Fruit fly (Drosophila melanogaster) whole organism, pupa: ENCODE measurements around the gene Mkp3.

ENCODE experiments used
- CG10348 ChIP-seq: fragments of 200-800 bp; sonication (Bioruptor generic); IDR thresholded peaks from 2 replicates; pipeline ENCODE4 v1.3.6; 2022; ENCODE audit warnings: missing biosample characterization, missing genetic modification characterization
- CG12605 ChIP-seq: fragments of 200-800 bp; sonication (Bioruptor generic); IDR thresholded peaks from 2 replicates; pipeline ENCODE4 v1.3.6; 2022; ENCODE audit warnings: missing biosample characterization, missing genetic modification characterization
- CG13204 ChIP-seq: fragments of 200-800 bp; sonication (Bioruptor generic); optimal IDR thresholded peaks from 2 replicates; lab custom pipeline; 2018; ENCODE audit warnings: missing biosample characterization, mild to moderate bottlenecking, missing genetic modification characterization, moderate library complexity
- CG14655 ChIP-seq: fragments of 200-800 bp; sonication (Bioruptor generic); optimal IDR thresholded peaks from 3 replicates; lab custom pipeline; 2017; ENCODE audit warnings: mild to moderate bottlenecking, missing biosample characterization, missing genetic modification reagents, missing genetic modification characterization
- CG15710 ChIP-seq: fragments of 200-800 bp; sonication (Bioruptor generic); optimal IDR thresholded peaks from 2 replicates; lab custom pipeline; 2018; ENCODE audit warnings: missing biosample characterization, mild to moderate bottlenecking, missing genetic modification characterization, moderate library complexity
- CG17806 ChIP-seq: fragments of 200-800 bp; sonication (Bioruptor generic); optimal IDR thresholded peaks from 2 replicates; lab custom pipeline; 2018; ENCODE audit warnings: missing biosample characterization, mild to moderate bottlenecking, missing genetic modification characterization, moderate library complexity
- CG32121 ChIP-seq: fragments of 200-800 bp; sonication (Bioruptor generic); IDR thresholded peaks from 2 replicates; pipeline ENCODE4 v1.3.6; 2022; ENCODE audit warnings: missing biosample characterization, missing genetic modification characterization
- CG34367 ChIP-seq: fragments of 200-800 bp; sonication (Bioruptor generic); optimal IDR thresholded peaks from 2 replicates; lab custom pipeline; 2018; ENCODE audit warnings: missing biosample characterization, mild to moderate bottlenecking, missing genetic modification characterization
- CG4496 ChIP-seq: fragments of 200-800 bp; sonication (Bioruptor generic); IDR thresholded peaks from 3 replicates; pipeline ENCODE4 v1.3.6; 2022; ENCODE audit warnings: missing biosample characterization, missing genetic modification characterization
- CG8159 ChIP-seq: fragments of 200-800 bp; sonication (Bioruptor generic); optimal IDR thresholded peaks from 3 replicates; lab custom pipeline; 2018; ENCODE audit warnings: missing biosample characterization, mild to moderate bottlenecking, missing genetic modification characterization, moderate library complexity
- CG8301 ChIP-seq: fragments of 200-800 bp; sonication (Bioruptor generic); optimal IDR thresholded peaks from 2 replicates; lab custom pipeline; 2018; ENCODE audit warnings: missing biosample characterization, mild to moderate bottlenecking, missing genetic modification characterization
- CG9948 ChIP-seq: fragments of 200-800 bp; sonication (Bioruptor generic); optimal IDR thresholded peaks from 2 replicates; lab custom pipeline; 2018; ENCODE audit warnings: missing biosample characterization, mild to moderate bottlenecking, missing genetic modification characterization, moderate library complexity
- D1 ChIP-seq: fragments of 200-800 bp; sonication (Bioruptor generic); optimal IDR thresholded peaks from 2 replicates; lab custom pipeline; 2018; ENCODE audit warnings: missing biosample characterization, mild to moderate bottlenecking, missing genetic modification characterization, moderate library complexity
- EcR ChIP-seq: fragments of 200-800 bp; sonication (Bioruptor generic); optimal IDR thresholded peaks from 3 replicates; lab custom pipeline; 2019; ENCODE audit warnings: missing biosample characterization, missing genetic modification characterization, mild to moderate bottlenecking, moderate library complexity, missing genetic modification reagents
- Ets98B ChIP-seq: fragments of 200-800 bp; sonication (Bioruptor generic); IDR thresholded peaks from 2 replicates; pipeline ENCODE4 v1.3.6; 2022; ENCODE audit warnings: missing biosample characterization, missing genetic modification characterization
- Pif1A ChIP-seq: fragments of 200-800 bp; sonication (Bioruptor generic); optimal IDR thresholded peaks from 3 replicates; lab custom pipeline; 2016; ENCODE audit warnings: missing biosample characterization, missing genetic modification characterization
- Pif1B ChIP-seq: fragments of 200-800 bp; sonication (Bioruptor generic); optimal IDR thresholded peaks from 3 replicates; lab custom pipeline; 2016; ENCODE audit warnings: missing biosample characterization, missing genetic modification characterization
- Snoo ChIP-seq: fragments of 200-800 bp; sonication (Bioruptor generic); optimal IDR thresholded peaks from 3 replicates; lab custom pipeline; 2017; ENCODE audit warnings: missing biosample characterization, mild to moderate bottlenecking, missing genetic modification characterization, inconsistent platforms
- fd96Ca ChIP-seq: fragments of 200-800 bp; sonication (Bioruptor generic); IDR thresholded peaks from 3 replicates; pipeline ENCODE4 v1.3.6; 2022; ENCODE audit warnings: missing biosample characterization, missing genetic modification characterization
- gl ChIP-seq: fragments of 200-800 bp; sonication (Bioruptor generic); optimal IDR thresholded peaks from 2 replicates; lab custom pipeline; 2018; ENCODE audit warnings: missing biosample characterization, mild to moderate bottlenecking, missing genetic modification characterization
- rn ChIP-seq: fragments of 200-800 bp; sonication (Bioruptor generic); IDR thresholded peaks from 2 replicates; pipeline ENCODE4 v1.3.6; 2022; ENCODE audit warnings: missing biosample characterization, missing genetic modification characterization

Mkp3 gene

DNA sequence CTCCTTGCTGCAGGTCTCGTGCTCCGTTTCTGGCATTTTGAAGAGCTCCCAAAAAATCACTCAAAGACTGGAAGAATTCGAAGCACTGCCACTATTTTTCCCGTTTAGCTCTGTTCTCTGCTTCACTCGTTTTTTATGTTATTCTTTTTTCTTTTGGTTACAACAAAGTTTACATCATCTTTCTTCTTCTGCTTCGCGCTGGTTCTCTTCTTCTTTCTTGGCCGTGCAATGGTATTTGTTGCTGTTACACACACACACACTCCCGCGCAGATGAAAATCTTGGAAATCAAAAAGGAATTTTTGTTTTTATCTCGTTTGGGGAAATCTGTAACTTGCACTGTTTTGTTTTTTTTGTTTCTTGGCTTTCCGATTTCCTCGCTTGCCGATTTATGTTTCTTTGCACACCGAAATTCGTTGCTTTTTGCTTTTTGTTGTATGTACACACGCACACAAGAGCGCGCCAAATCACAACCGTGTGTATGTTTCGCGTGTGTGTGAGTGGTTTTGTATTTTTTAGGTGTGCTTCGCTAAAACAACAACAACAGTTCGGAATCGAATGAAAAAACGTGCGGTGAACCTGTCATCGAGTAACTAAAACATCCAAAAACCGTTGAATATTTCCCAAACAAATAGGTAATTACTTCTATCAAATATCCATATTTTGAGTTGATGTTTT is 400 bp downstream of the Mkp3 start:
- TF ChIP-seq CG32121 (peak; percentile 42), CG10348 (GFP tag; lab: Robert Waterston, UW) (no peak), D1 (tag; lab: Kevin White, UChicago) (peak; percentile 36), CG17806 (tag; lab: Kevin White, UChicago) (no peak), CG13204 (GFP tag; lab: Kevin White, UChicago) (peak; percentile 39), gl (tag; lab: Kevin White, UChicago) (no peak), Pif1B (GFP tag; lab: Kevin White, UChicago) (no peak), Snoo (tag; lab: Kevin White, UChicago) (no peak), fd96Ca (GFP tag; lab: Robert Waterston, UW) (0 out of 3 replicates have a peak, but pooled peaks have one; percentile 16), Ets98B (GFP tag; lab: Robert Waterston, UW) (no peak), CG8159 (tag; lab: Kevin White, UChicago) (no peak), rn (GFP tag; lab: Robert Waterston, UW) (no peak), CG15710 (tag; lab: Kevin White, UChicago) (no peak), CG14655 (GFP tag; lab: Kevin White, UChicago) (no peak), EcR (no peak), Pif1A (no peak), CG8301 (tag; lab: Kevin White, UChicago) (no peak), CG12605 (no peak; the same call in 1 of the 2 replicates), CG4496 (GFP tag; lab: Robert Waterston, UW) (peak; percentile 6; the same call in 1 of the 3 replicates), CG34367 (tag; lab: Kevin White, UChicago) (no peak), CG9948 (no peak)

- no peak for TF ChIP-seq fd96Ca (GFP tag; lab: Robert Waterston, UW)
- no peak for TF ChIP-seq CG8159 (tag; lab: Kevin White, UChicago)
- no peak for TF ChIP-seq gl (tag; lab: Kevin White, UChicago)
- TF ChIP-seq CG17806 (tag; lab: Kevin White, UChicago) = no peak
- no peak for TF ChIP-seq CG9948
- TF ChIP-seq D1 (tag; lab: Kevin White, UChicago) = no peak
- TF ChIP-seq CG34367 (tag; lab: Kevin White, UChicago) = no peak
- TF ChIP-seq CG10348 (GFP tag; lab: Robert Waterston, UW) = no peak
- no peak for TF ChIP-seq CG13204 (GFP tag; lab: Kevin White, UChicago)
- TF ChIP-seq CG8301 (tag; lab: Kevin White, UChicago) = no peak
- no peak for TF ChIP-seq CG14655 (GFP tag; lab: Kevin White, UChicago)
- TF ChIP-seq CG15710 (tag; lab: Kevin White, UChicago) = no peak
- TF ChIP-seq Ets98B (GFP tag; lab: Robert Waterston, UW) = no peak
- no peak for TF ChIP-seq Pif1A
- no peak for TF ChIP-seq CG4496 (GFP tag; lab: Robert Waterston, UW)
- no peak for TF ChIP-seq rn (GFP tag; lab: Robert Waterston, UW)
Observed at dm6 chr3L:19083126-19083525, 3.1 kb downstream of the Mkp3 start.

DNA sequence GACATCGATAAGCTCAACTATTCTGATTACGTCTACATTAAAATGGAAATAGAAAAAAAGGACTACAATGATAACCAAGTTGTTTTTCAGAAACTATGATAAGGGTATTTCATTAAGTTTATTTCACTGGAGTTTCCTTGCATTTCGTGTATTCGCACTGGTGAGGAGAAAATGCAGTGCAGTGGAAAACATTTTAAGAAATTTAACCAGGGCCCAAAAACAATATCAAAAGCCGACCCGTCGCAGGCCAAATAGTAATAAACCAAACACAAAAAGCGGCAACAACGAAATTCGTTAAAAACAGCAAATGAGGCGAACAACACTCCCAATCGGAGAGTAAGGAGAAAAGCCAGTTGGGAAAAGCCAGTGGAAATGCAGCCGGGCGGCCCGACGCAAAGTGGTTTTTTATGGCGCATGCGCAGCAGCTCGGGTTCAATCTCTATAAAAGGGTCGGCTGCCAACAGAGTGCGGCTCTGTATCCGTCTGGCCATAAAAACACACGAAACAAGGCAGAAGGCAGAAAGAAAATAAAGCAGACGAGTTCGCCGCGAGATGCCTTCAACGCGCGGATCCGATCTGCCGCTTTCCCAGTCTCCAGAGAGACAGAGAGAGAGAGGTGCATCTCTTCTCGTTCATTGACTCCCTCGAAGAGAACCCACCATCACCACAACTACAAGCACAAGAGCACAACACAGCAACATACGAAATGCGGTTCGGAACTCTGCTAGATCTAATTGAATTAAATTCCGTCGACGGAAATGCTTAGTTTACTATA is 5.1 kb downstream of the Mkp3 start:
- TF ChIP-seq EcR = peak; percentile 98
- peak; percentile 35 for TF ChIP-seq CG14655 (GFP tag; lab: Kevin White, UChicago)
- TF ChIP-seq CG8159 (tag; lab: Kevin White, UChicago) = peak; percentile 47
- peak; percentile 42 for TF ChIP-seq CG13204 (GFP tag; lab: Kevin White, UChicago)
- no peak for TF ChIP-seq CG17806 (tag; lab: Kevin White, UChicago)
- TF ChIP-seq Snoo (tag; lab: Kevin White, UChicago) = no peak
- TF ChIP-seq CG9948 = no peak
- TF ChIP-seq rn (GFP tag; lab: Robert Waterston, UW) = no peak
- 0 out of 3 replicates have a peak, but pooled peaks have one; percentile 10 for TF ChIP-seq fd96Ca (GFP tag; lab: Robert Waterston, UW)

- TF ChIP-seq gl (tag; lab: Kevin White, UChicago) (no peak), CG9948 (peak; percentile 60), D1 (tag; lab: Kevin White, UChicago) (peak; percentile 31), CG14655 (GFP tag; lab: Kevin White, UChicago) (peak; percentile 85), Snoo (tag; lab: Kevin White, UChicago) (peak; percentile 73), CG15710 (tag; lab: Kevin White, UChicago) (peak; percentile 61), fd96Ca (GFP tag; lab: Robert Waterston, UW) (peak; percentile 54; the same call in 1 of the 3 replicates), CG17806 (tag; lab: Kevin White, UChicago) (peak; percentile 21), CG32121 (peak; percentile 47), Pif1A (peak; percentile 72), CG4496 (GFP tag; lab: Robert Waterston, UW) (no peak; the same call in 1 of the 3 replicates), CG13204 (GFP tag; lab: Kevin White, UChicago) (no peak), CG8301 (tag; lab: Kevin White, UChicago) (peak; percentile 73), Pif1B (GFP tag; lab: Kevin White, UChicago) (peak; percentile 68), CG34367 (tag; lab: Kevin White, UChicago) (peak; percentile 38), EcR (no peak), CG8159 (tag; lab: Kevin White, UChicago) (peak; percentile 80)
Observed at dm6 chr3L:19079798-19080691, 6.2 kb downstream of the Mkp3 start.
